Worm (Caenorhabditis elegans) whole organism, midembryonic: Measurements from ENCODE around the gene R10D12.8.

Experiments used
- T22C8.4 ChIP-seq: fragments of 200-800 bp; sonication (Bioruptor generic); IDR thresholded peaks from 2 replicates; pipeline ENCODE4 v1.3.6; 2022; ENCODE audit warnings: missing genetic modification characterization, missing compliant biosample characterization
- cog-1 ChIP-seq: sonication (generic microtip); optimal IDR thresholded peaks from 2 replicates; lab custom pipeline; 2016; ENCODE audit warnings: missing genetic modification characterization, missing compliant biosample characterization
- flt-1 ChIP-seq: fragments of 200-800 bp; sonication (Bioruptor generic); IDR thresholded peaks from 2 replicates; pipeline ENCODE4 v1.3.6; 2022; ENCODE audit warnings: missing genetic modification characterization, missing compliant biosample characterization
- klf-2 ChIP-seq: fragments of 200-800 bp; sonication (Bioruptor generic); conservative IDR thresholded peaks from 2 replicates; pipeline ENCODE4 v1.3.6; 2022; ENCODE audit warnings: missing genetic modification reagents, missing genetic modification characterization, missing compliant biosample characterization
- med-1 ChIP-seq: sonication (generic microtip); optimal IDR thresholded peaks from 2 replicates; lab custom pipeline; 2017; ENCODE audit warnings: missing genetic modification characterization, mild to moderate bottlenecking, missing compliant biosample characterization, antibody characterized with exemption, missing genetic modification reagents; ENCODE audit not compliant: insufficient read depth
- ref-1 ChIP-seq: fragments of 200-800 bp; sonication (Bioruptor generic); conservative IDR thresholded peaks from 2 replicates; pipeline ENCODE4 v1.3.6; 2022; ENCODE audit warnings: missing genetic modification reagents, missing genetic modification characterization, missing compliant biosample characterization
- tab-1 ChIP-seq: fragments of 200-800 bp; sonication (Bioruptor generic); IDR thresholded peaks from 2 replicates; pipeline ENCODE4 v1.3.6; 2022; ENCODE audit warnings: missing genetic modification characterization, missing compliant biosample characterization
- ztf-23 ChIP-seq: fragments of 200-800 bp; sonication (Bioruptor generic); IDR thresholded peaks from 2 replicates; pipeline ENCODE4 v1.3.6; 2022; ENCODE audit warnings: missing genetic modification reagents, missing genetic modification characterization, missing compliant biosample characterization
- ztf-29 ChIP-seq: fragments of 200-800 bp; sonication (Bioruptor generic); IDR thresholded peaks from 2 replicates; pipeline ENCODE4 v1.3.6; 2022; ENCODE audit warnings: missing genetic modification reagents, missing genetic modification characterization, missing compliant biosample characterization

R10D12.8 gene

DNA sequence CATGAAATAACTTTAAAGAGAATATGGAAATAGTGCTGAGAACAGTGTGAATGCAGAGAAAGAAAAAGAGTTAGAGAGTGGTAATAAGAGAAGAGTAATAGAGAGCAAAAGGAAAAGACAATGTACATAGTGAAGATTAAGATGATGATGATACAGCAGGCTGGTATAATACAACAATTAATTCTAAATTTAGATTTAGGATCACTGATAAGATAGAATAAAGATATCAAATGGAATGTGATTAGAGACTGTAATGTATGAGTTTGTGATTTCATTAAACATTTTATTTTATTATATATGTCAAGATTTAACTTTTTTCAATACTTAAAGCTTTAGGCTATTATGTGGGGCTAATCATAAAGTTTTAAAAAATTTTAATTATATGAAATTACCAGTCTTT, at the start of gene R10D12.8:
Gene R10D12.8 (minus strand): TSS at position 101 of the 400 bp plus-strand sequence.
- no peak for TF ChIP-seq cog-1 (tag; lab: Kevin White, UChicago)
- no peak for TF ChIP-seq flt-1 (GFP tag; lab: Robert Waterston, UW)
- no peak for TF ChIP-seq tab-1
- TF ChIP-seq klf-2 (GFP tag; lab: Robert Waterston, UW), result no peak
- TF ChIP-seq ref-1 (GFP tag; lab: Robert Waterston, UW), result no peak
- TF ChIP-seq ztf-23 (GFP tag; lab: Robert Waterston, UW), result no peak

DNA sequence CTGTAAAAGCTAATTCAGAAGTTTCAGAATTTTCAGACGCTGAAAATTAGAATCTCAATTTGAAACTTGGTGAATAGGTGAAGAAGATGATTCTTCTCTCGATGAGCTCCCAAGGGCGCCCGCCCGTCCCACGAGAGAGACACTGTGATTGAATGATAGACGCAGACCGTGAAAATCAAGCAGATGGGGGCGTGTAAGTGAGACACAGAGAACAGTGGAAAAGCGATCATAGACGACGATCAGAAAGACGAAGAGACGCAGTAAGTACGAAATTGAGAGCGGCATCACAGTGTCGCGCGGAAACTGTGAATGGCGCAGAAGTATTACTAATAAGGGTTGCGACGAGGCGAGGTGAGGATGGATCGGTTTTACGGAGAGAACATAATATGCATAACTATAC, 49.3 kb upstream of the R10D12.8 start:
- peak; percentile 24 for TF ChIP-seq cog-1 (tag; lab: Kevin White, UChicago)
- no peak for TF ChIP-seq klf-2 (GFP tag; lab: Robert Waterston, UW)
- TF ChIP-seq T22C8.4 (GFP tag; lab: Robert Waterston, UW), result no peak
- no peak for TF ChIP-seq med-1 (GFP tag; lab: Kevin White, UChicago)

DNA sequence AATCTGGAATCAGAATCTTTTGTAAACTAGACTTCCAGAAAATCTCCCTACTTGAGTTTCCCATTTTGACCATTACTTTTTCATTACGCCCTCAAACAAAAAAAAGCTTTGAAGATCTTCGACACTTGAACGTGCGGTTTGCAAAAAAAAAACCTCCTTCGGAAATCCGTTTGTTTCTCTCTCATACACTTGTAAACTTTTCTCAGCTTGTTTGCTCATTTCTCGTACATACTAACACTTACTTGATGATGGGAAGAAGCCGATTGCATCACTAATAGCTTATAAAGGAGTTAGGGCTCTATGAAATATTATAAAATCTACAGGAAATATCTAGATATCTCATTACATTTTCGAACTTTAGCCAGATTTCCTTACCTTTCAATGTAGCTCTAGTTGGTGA, 48.8 kb upstream of the R10D12.8 start:
- TF ChIP-seq T22C8.4 (GFP tag; lab: Robert Waterston, UW) (no peak), ztf-23 (GFP tag; lab: Robert Waterston, UW) (no peak), klf-2 (GFP tag; lab: Robert Waterston, UW) (no peak), tab-1 (no peak)

DNA sequence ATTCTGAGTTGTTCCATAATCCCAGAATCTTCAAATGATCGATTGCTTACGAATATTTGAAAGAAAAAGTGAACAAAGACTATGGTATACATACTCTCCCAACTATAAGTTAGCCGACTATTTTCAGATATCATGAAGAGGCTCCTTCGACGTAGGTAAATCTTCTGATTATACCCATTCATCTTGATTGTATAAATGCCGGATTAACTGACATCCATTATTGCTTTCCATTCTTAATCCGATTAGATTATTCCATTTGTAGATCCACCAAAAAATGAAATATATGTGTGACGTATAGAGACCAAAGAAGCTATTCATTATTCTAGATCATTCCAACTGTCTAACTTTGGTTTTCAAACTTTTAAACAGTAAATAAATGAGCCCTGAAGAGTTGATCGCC, 40.4 kb upstream of the R10D12.8 start:
- TF ChIP-seq flt-1 (GFP tag; lab: Robert Waterston, UW) (no peak), klf-2 (GFP tag; lab: Robert Waterston, UW) (no peak)

DNA sequence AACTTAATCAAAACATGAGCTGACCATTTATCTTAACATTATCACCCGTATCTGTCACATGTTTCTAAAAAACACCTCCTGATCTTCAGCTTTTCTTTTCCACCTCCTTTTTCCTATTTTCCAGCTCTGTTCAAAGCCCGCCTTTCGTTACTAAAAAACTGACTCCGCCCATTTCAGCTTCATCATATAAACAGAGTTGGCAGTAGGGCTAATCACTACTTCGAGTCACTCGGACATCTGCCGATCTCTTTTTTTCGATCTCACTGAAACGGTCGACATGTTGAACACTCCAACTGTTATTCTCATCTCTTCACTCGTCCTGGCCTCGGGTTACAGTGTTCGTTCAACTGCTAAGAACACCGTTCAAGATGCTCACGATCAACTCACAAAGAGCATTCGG, 39.4 kb upstream of the R10D12.8 start, which contains the start of gene droe-4:
Gene droe-4 (plus strand): TSS at position 172 of the 400 bp plus-strand sequence.
- TF ChIP-seq med-1 (GFP tag; lab: Kevin White, UChicago) (no peak), T22C8.4 (GFP tag; lab: Robert Waterston, UW) (no peak), ref-1 (GFP tag; lab: Robert Waterston, UW) (no peak), tab-1 (no peak), flt-1 (GFP tag; lab: Robert Waterston, UW) (no peak), cog-1 (tag; lab: Kevin White, UChicago) (no peak), klf-2 (GFP tag; lab: Robert Waterston, UW) (no peak), ztf-23 (GFP tag; lab: Robert Waterston, UW) (no peak), ztf-29 (no peak)

DNA sequence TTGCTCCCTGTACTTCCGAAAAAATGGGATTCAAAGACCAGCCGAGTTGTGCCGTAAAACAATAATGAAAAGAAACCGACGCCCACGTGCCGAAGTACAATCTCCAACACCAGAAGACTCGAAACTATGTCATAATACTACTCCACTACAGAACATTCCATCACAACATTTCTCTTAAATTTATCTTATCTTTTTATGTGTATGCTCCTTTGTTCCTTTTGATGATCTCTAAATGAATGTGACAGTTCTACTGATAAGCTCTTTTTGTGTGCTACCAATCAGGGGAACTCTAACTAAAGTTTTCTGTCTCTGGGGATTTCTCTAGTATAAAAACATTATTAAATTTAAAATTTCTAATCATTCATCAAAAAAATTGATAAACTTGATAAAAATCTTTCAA, 33.7 kb upstream of the R10D12.8 start:
- TF ChIP-seq klf-2 (GFP tag; lab: Robert Waterston, UW), result no peak
- no peak for TF ChIP-seq flt-1 (GFP tag; lab: Robert Waterston, UW)
- no peak for TF ChIP-seq cog-1 (tag; lab: Kevin White, UChicago)
- no peak for TF ChIP-seq tab-1
- no peak for TF ChIP-seq med-1 (GFP tag; lab: Kevin White, UChicago)

DNA sequence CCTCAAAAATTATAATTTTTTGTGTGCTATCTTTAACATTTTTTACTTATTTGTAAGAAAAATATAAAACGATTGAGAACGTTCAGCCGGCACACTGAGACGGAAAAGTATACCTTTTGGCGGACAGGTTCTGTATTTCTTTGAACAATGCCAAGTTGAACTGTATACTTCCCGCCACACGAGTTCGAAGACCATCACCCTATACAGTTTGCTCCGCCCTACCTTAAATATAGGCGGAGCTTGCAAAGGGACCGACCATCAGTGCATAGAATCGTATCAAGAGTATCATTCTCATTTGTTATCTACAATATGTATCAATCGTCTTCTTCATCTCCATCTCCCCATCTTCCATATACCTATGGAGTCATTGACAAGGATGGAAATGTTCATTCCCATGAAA, 31.7 kb upstream of the R10D12.8 start, which contains the start of gene end-1:
Gene end-1 (plus strand): TSS at position 301 of the 400 bp plus-strand sequence.
- TF ChIP-seq klf-2 (GFP tag; lab: Robert Waterston, UW) (no peak), flt-1 (GFP tag; lab: Robert Waterston, UW) (no peak)

DNA sequence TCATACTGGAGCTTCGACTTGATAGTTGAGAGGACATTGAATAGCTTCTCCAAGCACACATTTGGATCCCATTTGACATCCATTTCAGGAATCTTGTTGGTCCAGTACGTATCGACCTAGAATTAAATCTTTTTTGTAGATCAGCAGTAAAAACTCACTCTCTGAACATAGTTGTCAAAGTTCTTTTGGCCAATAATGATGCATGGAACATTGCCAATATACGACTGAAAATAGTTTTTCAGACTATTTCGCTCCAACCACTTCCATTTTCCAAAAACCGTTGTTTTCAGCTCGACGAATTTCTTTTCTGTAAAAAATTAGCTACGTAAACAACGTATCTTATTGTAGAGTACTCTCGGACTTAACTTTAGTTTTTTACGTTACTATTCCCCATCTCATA, 28.6 kb upstream of the R10D12.8 start:
- no peak for TF ChIP-seq ref-1 (GFP tag; lab: Robert Waterston, UW)
- no peak for TF ChIP-seq tab-1
- no peak for TF ChIP-seq T22C8.4 (GFP tag; lab: Robert Waterston, UW)
- TF ChIP-seq cog-1 (tag; lab: Kevin White, UChicago), result no peak
- no peak for TF ChIP-seq klf-2 (GFP tag; lab: Robert Waterston, UW)
- TF ChIP-seq med-1 (GFP tag; lab: Kevin White, UChicago), result no peak
- no peak for TF ChIP-seq ztf-23 (GFP tag; lab: Robert Waterston, UW)
- no peak for TF ChIP-seq ztf-29
- TF ChIP-seq flt-1 (GFP tag; lab: Robert Waterston, UW), result no peak

DNA sequence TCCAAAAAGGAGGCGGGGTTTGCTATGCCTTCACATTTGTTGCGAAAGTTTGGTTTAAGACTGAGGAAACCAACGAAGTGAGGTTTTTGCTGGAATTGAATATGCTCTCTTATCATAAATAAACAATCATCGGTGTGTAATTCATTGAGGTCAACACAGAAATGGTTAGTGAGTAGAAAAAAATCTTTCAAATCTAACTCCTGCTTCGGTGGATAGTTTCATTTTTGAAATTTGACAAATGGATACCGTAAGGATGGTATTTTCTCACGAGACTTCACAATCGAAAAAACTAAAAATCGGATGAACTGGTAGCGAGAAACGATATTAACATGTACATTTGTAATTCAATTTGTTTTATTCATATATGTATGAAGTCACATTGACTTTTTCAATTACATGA, 27.7 kb upstream of the R10D12.8 start, which contains the start of gene eol-1:
Gene eol-1 (minus strand): TSS at position 101 of the 400 bp plus-strand sequence.
- TF ChIP-seq tab-1, result no peak
- TF ChIP-seq ztf-29, result no peak
- no peak for TF ChIP-seq cog-1 (tag; lab: Kevin White, UChicago)
- TF ChIP-seq med-1 (GFP tag; lab: Kevin White, UChicago), result no peak
- TF ChIP-seq ztf-23 (GFP tag; lab: Robert Waterston, UW), result no peak
- TF ChIP-seq flt-1 (GFP tag; lab: Robert Waterston, UW), result no peak
- no peak for TF ChIP-seq T22C8.4 (GFP tag; lab: Robert Waterston, UW)
- no peak for TF ChIP-seq ref-1 (GFP tag; lab: Robert Waterston, UW)
- no peak for TF ChIP-seq klf-2 (GFP tag; lab: Robert Waterston, UW)

DNA sequence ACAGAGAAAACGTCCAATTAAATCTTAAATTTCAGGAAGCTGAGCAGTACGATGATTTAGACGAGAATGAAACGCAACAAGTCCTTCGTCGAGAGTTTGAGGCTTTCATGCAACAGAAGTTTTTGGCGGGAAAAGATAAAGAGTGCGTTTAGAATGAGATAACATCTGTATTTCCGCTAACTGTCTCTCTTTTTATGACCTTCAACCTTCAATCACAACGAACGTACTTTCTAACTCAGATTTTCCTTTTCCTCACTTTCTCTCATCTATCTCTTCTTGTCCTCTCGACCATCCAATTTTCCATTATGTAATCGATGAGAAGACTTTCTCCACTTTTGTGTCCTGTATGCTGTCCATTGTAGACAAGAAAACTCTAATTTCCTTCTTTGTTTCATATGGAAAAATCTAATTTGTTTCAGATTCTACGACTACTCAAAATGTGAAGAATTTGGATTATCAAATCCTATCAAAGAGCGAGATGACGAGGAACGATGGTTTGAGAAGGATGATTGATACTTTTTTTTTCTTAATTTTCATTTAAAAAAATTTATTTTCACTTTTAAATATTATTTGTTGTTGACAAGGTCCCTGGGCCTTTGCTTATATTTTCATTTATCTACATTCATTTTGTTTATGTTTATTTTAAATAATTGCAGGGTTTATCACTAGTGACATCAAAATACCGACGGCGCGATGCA, 10.3 kb upstream of the R10D12.8 start, which contains the start of gene sao-1:
Gene sao-1 (plus strand): TSS at position 648 of the 698 bp plus-strand sequence.
- TF ChIP-seq klf-2 (GFP tag; lab: Robert Waterston, UW) (no peak), flt-1 (GFP tag; lab: Robert Waterston, UW) (no peak), ztf-29 (no peak), ztf-23 (GFP tag; lab: Robert Waterston, UW) (no peak), ref-1 (GFP tag; lab: Robert Waterston, UW) (no peak)
